Worm (Caenorhabditis elegans) whole organism, L4 larva: ENCODE data around the gene ptp-5.1.

Experiments
- D1046.2 ChIP-seq: fragments of 200-800 bp; sonication (Bioruptor generic); IDR thresholded peaks from 2 replicates; pipeline ENCODE4 v1.3.6; 2022; ENCODE audit warnings: missing genetic modification characterization, missing compliant biosample characterization
- F26F4.8 ChIP-seq: fragments of 200-800 bp; sonication (Bioruptor generic); conservative IDR thresholded peaks from 2 replicates; pipeline ENCODE4 v1.3.6; 2022; ENCODE audit warnings: missing genetic modification characterization, missing compliant biosample characterization
- F37D6.2 ChIP-seq: sonication (generic microtip); optimal IDR thresholded peaks from 2 replicates; lab custom pipeline; 2016; ENCODE audit warnings: mild to moderate bottlenecking, missing genetic modification characterization, missing compliant biosample characterization
- F49E8.2 ChIP-seq: sonication (generic microtip); optimal IDR thresholded peaks from 2 replicates; lab custom pipeline; 2016; ENCODE audit warnings: missing compliant biosample characterization, mild to moderate bottlenecking, missing genetic modification characterization, borderline replicate concordance
- Y105C5A.15 ChIP-seq: fragments of 200-800 bp; sonication (Bioruptor generic); IDR thresholded peaks from 2 replicates; pipeline ENCODE4 v1.3.6; 2022; ENCODE audit warnings: missing genetic modification characterization, missing compliant biosample characterization
- Y48G9A.11 ChIP-seq: fragments of 200-800 bp; sonication (Bioruptor generic); IDR thresholded peaks from 2 replicates; pipeline ENCODE4 v1.3.6; 2022; ENCODE audit warnings: missing genetic modification reagents, missing genetic modification characterization, missing compliant biosample characterization
- Y5F2A.4 ChIP-seq: fragments of 200-800 bp; sonication (Bioruptor generic); optimal IDR thresholded peaks from 2 replicates; lab custom pipeline; 2018; ENCODE audit warnings: mild to moderate bottlenecking, missing genetic modification characterization, missing compliant biosample characterization
- aha-1 ChIP-seq: fragments of 150-350 bp; peaks from one replicate; lab custom pipeline; 2014; ENCODE audit warnings: missing biosample characterization, missing genetic modification characterization
- aly-2 ChIP-seq: sonication (generic microtip); optimal IDR thresholded peaks from 2 replicates; lab custom pipeline; 2018; ENCODE audit warnings: missing biosample characterization, missing genetic modification characterization
- attf-4 ChIP-seq: sonication (generic microtip); optimal IDR thresholded peaks from 3 replicates; lab custom pipeline; 2017; ENCODE audit warnings: missing biosample characterization, missing genetic modification characterization
- ceh-62 ChIP-seq: sonication (generic microtip); optimal IDR thresholded peaks from 2 replicates; lab custom pipeline; 2017; ENCODE audit warnings: missing biosample characterization, missing genetic modification characterization
- ctbp-1 ChIP-seq: fragments of 200-800 bp; sonication (Bioruptor generic); IDR thresholded peaks from 2 replicates; pipeline ENCODE4 v1.3.6; 2022; ENCODE audit warnings: missing genetic modification reagents, missing genetic modification characterization, missing compliant biosample characterization
- daf-12 ChIP-seq: fragments of 150-350 bp; optimal IDR thresholded peaks from 2 replicates; lab custom pipeline; 2014; ENCODE audit warnings: missing biosample characterization, missing genetic modification reagents, missing genetic modification characterization
- daf-16 ChIP-seq, 3 experiments: sonication (generic microtip); optimal IDR thresholded peaks; 2 replicates each; lab custom pipeline; 2016 to 2017; ENCODE audit warnings: missing genetic modification characterization in 3 of 3, missing genetic modification reagents in 3 of 3, mild to moderate bottlenecking in 2 of 3, missing compliant biosample characterization in 2 of 3, missing biosample characterization in 1 of 3, moderate library complexity in 1 of 3
- daf-19 ChIP-seq: fragments of 200-800 bp; sonication (Bioruptor generic); conservative IDR thresholded peaks from 2 replicates; pipeline ENCODE4 v1.3.6; 2022; ENCODE audit warnings: missing genetic modification characterization, missing compliant biosample characterization
- dmd-8 ChIP-seq: fragments of 200-800 bp; sonication (Bioruptor generic); IDR thresholded peaks from 2 replicates; pipeline ENCODE4 v1.3.6; 2022; ENCODE audit warnings: missing genetic modification characterization, missing compliant biosample characterization
- dmd-9 ChIP-seq: fragments of 200-800 bp; sonication (Bioruptor generic); IDR thresholded peaks from 2 replicates; pipeline ENCODE4 v1.3.6; 2022; ENCODE audit warnings: missing genetic modification reagents, missing genetic modification characterization, missing compliant biosample characterization
- dpl-1 ChIP-seq: fragments of 150-350 bp; optimal IDR thresholded peaks from 2 replicates; lab custom pipeline; 2014; ENCODE audit warnings: missing biosample characterization, missing genetic modification reagents, missing genetic modification characterization
- dve-1 ChIP-seq: sonication (generic microtip); optimal IDR thresholded peaks from 2 replicates; lab custom pipeline; 2017; ENCODE audit warnings: antibody characterized with exemption, mild to moderate bottlenecking, missing genetic modification characterization, missing compliant biosample characterization; ENCODE audit not compliant: insufficient read depth
- egl-43 ChIP-seq: fragments of 200-800 bp; sonication (Bioruptor generic); IDR thresholded peaks from 2 replicates; pipeline ENCODE4 v1.3.6; 2022; ENCODE audit warnings: missing genetic modification reagents, missing genetic modification characterization, missing compliant biosample characterization
- fos-1 ChIP-seq: fragments of 150-350 bp; optimal IDR thresholded peaks from 2 replicates; lab custom pipeline; 2014; ENCODE audit warnings: missing biosample characterization, missing genetic modification characterization
- hif-1 ChIP-seq, 2 experiments: sonication (generic microtip); optimal IDR thresholded peaks; 2 replicates each; lab custom pipeline; 2016 to 2017; ENCODE audit warnings: missing compliant biosample characterization in 2 of 2, missing genetic modification characterization in 2 of 2, missing genetic modification reagents in 2 of 2, missing genotype in 2 of 2, mild to moderate bottlenecking in 1 of 2
- hlh-11 ChIP-seq: fragments of 200-800 bp; sonication (Bioruptor generic); optimal IDR thresholded peaks from 2 replicates; lab custom pipeline; 2018; ENCODE audit warnings: mild to moderate bottlenecking, missing genetic modification characterization, missing compliant biosample characterization
- lim-7 ChIP-seq: fragments of 200-800 bp; sonication (Bioruptor generic); IDR thresholded peaks from 2 replicates; pipeline ENCODE4 v1.3.6; 2022; ENCODE audit warnings: missing genetic modification characterization, missing compliant biosample characterization
- lin-29 ChIP-seq: fragments of 200-800 bp; sonication (Bioruptor generic); IDR thresholded peaks from 2 replicates; pipeline ENCODE4 v1.3.6; 2022; ENCODE audit warnings: missing genetic modification reagents, missing genetic modification characterization, missing compliant biosample characterization
- lin-38 ChIP-seq: fragments of 200-800 bp; sonication (Bioruptor generic); IDR thresholded peaks from 2 replicates; pipeline ENCODE4 v1.3.6; 2022; ENCODE audit warnings: missing genetic modification reagents, missing genetic modification characterization, missing compliant biosample characterization
- lsy-2 ChIP-seq, 2 experiments: fragments of 150-350 bp in 1 of 2; sonication (generic microtip) in 1 of 2; optimal IDR thresholded peaks; 2 replicates each; lab custom pipeline; 2014 to 2017; ENCODE audit warnings: missing biosample characterization in 2 of 2, missing genetic modification characterization in 2 of 2
- mdt-29 ChIP-seq: fragments of 200-800 bp; sonication (Bioruptor generic); IDR thresholded peaks from 2 replicates; pipeline ENCODE4 v1.3.6; 2022; ENCODE audit warnings: missing genetic modification reagents, missing genetic modification characterization, missing compliant biosample characterization
- mes-2 ChIP-seq: sonication (generic microtip); optimal IDR thresholded peaks from 2 replicates; lab custom pipeline; 2016; ENCODE audit warnings: missing genotype, mild to moderate bottlenecking, missing genetic modification characterization, missing compliant biosample characterization; ENCODE audit not compliant: poor library complexity, severe bottlenecking
- nhr-10 ChIP-seq: fragments of 150-350 bp; optimal IDR thresholded peaks from 2 replicates; lab custom pipeline; 2014; ENCODE audit warnings: missing biosample characterization, missing genetic modification characterization
- nhr-102 ChIP-seq: sonication (generic microtip); optimal IDR thresholded peaks from 2 replicates; lab custom pipeline; 2016; ENCODE audit warnings: mild to moderate bottlenecking, missing genetic modification characterization, moderate library complexity, missing compliant biosample characterization
- nhr-28 ChIP-seq: fragments of 150-350 bp; optimal IDR thresholded peaks from 2 replicates; lab custom pipeline; 2014; ENCODE audit warnings: missing biosample characterization, missing genetic modification characterization
- nhr-42 ChIP-seq: fragments of 200-800 bp; sonication (Bioruptor generic); IDR thresholded peaks from 2 replicates; pipeline ENCODE4 v1.3.6; 2022; ENCODE audit warnings: missing genetic modification characterization, missing compliant biosample characterization
- nhr-77 ChIP-seq: fragments of 150-350 bp; optimal IDR thresholded peaks from 2 replicates; lab custom pipeline; 2014; ENCODE audit warnings: missing biosample characterization, missing genetic modification characterization
- php-3 ChIP-seq: fragments of 200-800 bp; sonication (Bioruptor generic); IDR thresholded peaks from 2 replicates; pipeline ENCODE4 v1.3.6; 2022; ENCODE audit warnings: missing genetic modification reagents, missing genetic modification characterization, missing compliant biosample characterization
- rbr-2 ChIP-seq: sonication (generic microtip); optimal IDR thresholded peaks from 2 replicates; lab custom pipeline; 2016; ENCODE audit warnings: missing genotype, missing genetic modification characterization, missing compliant biosample characterization
- sdz-12 ChIP-seq: fragments of 200-800 bp; sonication (Bioruptor generic); optimal IDR thresholded peaks from 2 replicates; lab custom pipeline; 2018; ENCODE audit warnings: mild to moderate bottlenecking, missing genetic modification characterization, missing compliant biosample characterization
- set-16 ChIP-seq: fragments of 200-800 bp; sonication (Bioruptor generic); IDR thresholded peaks from 2 replicates; pipeline ENCODE4 v1.3.6; 2022; ENCODE audit warnings: missing genetic modification reagents, missing genetic modification characterization, missing compliant biosample characterization
- snpc-1.2 ChIP-seq: fragments of 200-800 bp; sonication (Bioruptor generic); IDR thresholded peaks from 2 replicates; pipeline ENCODE4 v1.3.6; 2022; ENCODE audit warnings: missing genetic modification reagents, missing genetic modification characterization, missing compliant biosample characterization
- spr-3 ChIP-seq: fragments of 200-800 bp; sonication (Bioruptor generic); optimal IDR thresholded peaks from 2 replicates; lab custom pipeline; 2018; ENCODE audit warnings: mild to moderate bottlenecking, missing genetic modification characterization, missing compliant biosample characterization
- tag-97 ChIP-seq: fragments of 200-800 bp; sonication (Bioruptor generic); IDR thresholded peaks from 2 replicates; pipeline ENCODE4 v1.3.6; 2022; ENCODE audit warnings: missing genetic modification characterization, missing compliant biosample characterization
- zip-11 ChIP-seq: fragments of 200-800 bp; sonication (Bioruptor generic); IDR thresholded peaks from 2 replicates; pipeline ENCODE4 v1.3.6; 2022; ENCODE audit warnings: missing genetic modification characterization, missing compliant biosample characterization
- zip-2 ChIP-seq: fragments of 150-350 bp; optimal IDR thresholded peaks from 2 replicates; lab custom pipeline; 2014; ENCODE audit warnings: missing biosample characterization, missing genetic modification characterization
- ztf-11 ChIP-seq: fragments of 150-350 bp; optimal IDR thresholded peaks from 2 replicates; lab custom pipeline; 2014; ENCODE audit warnings: missing biosample characterization, missing genetic modification characterization

Gene ptp-5.1

ce11 chrIV:5183755-5184166, 17.6 kb downstream of the ptp-5.1 start, which contains the start of gene W03F8.4 (continued):
- TF ChIP-seq Y5F2A.4 (GFP tag; lab: Kevin White, UChicago) = no peak
- TF ChIP-seq dve-1 (tag; lab: Kevin White, UChicago) = no peak
- no peak for TF ChIP-seq tag-97 (GFP tag; lab: Robert Waterston, UW)
- TF ChIP-seq hlh-11 (tag; lab: Kevin White, UChicago) = peak; percentile 92
- TF ChIP-seq egl-43 (GFP tag; lab: Robert Waterston, UW) = peak; percentile 71
- TF ChIP-seq F26F4.8 (GFP tag; lab: Robert Waterston, UW) = no peak
- TF ChIP-seq ceh-62 (tag; lab: Kevin White, UChicago) = no peak

- no peak for TF ChIP-seq attf-4 (tag; lab: Kevin White, UChicago)
- TF ChIP-seq nhr-77 (tag; lab: Kevin White, UChicago) = no peak
- TF ChIP-seq aha-1 (tag; lab: Kevin White, UChicago) = no peak
- no peak for TF ChIP-seq nhr-28 (tag; lab: Kevin White, UChicago)
- TF ChIP-seq Y105C5A.15 (GFP tag; lab: Robert Waterston, UW) = no peak
- TF ChIP-seq tag-97 (GFP tag; lab: Robert Waterston, UW) = no peak
- no peak for TF ChIP-seq ctbp-1 (GFP tag; lab: Robert Waterston, UW)
- no peak for TF ChIP-seq nhr-10 (tag; lab: Kevin White, UChicago)
- no peak for TF ChIP-seq set-16
- no peak for TF ChIP-seq lim-7 (GFP tag; lab: Robert Waterston, UW)
- no peak for TF ChIP-seq spr-3 (GFP tag; lab: Kevin White, UChicago)
- TF ChIP-seq dpl-1 (GFP tag; lab: Kevin White, UChicago) = no peak
- TF ChIP-seq fos-1 (tag; lab: Kevin White, UChicago) = no peak
- TF ChIP-seq dmd-8 = no peak
- no peak for TF ChIP-seq lsy-2 (tag; optimal IDR thresholded peaks at IDR 0.05; lab: Kevin White, UChicago)
- no peak for TF ChIP-seq dmd-9 (GFP tag; lab: Robert Waterston, UW)
- TF ChIP-seq lin-29 (GFP tag; lab: Robert Waterston, UW) = no peak
- TF ChIP-seq D1046.2 (GFP tag; lab: Robert Waterston, UW) = no peak
- TF ChIP-seq zip-11 (GFP tag; lab: Robert Waterston, UW) = no peak
These were observed 20.5 kb downstream of the ptp-5.1 start, which contains the start of the genes W03F8.6 and mtrf-1L for ce11 chrIV:5186480-5187205. Gene W03F8.6 (minus strand): TSS chrIV:5186580. Gene mtrf-1L (plus strand): TSS chrIV:5187155.

ce11 chrIV:5188051-5188450, 21.9 kb downstream of the ptp-5.1 start:
- TF ChIP-seq rbr-2 (tag; lab: Kevin White, UChicago) (no peak), F49E8.2 (tag; lab: Kevin White, UChicago) (peak; percentile 13), dpl-1 (GFP tag; lab: Kevin White, UChicago) (peak; percentile 84), lin-38 (GFP tag; lab: Robert Waterston, UW) (peak; percentile 49), mes-2 (no peak), daf-19 (GFP tag; lab: Robert Waterston, UW) (no peak), daf-16 (GFP tag; optimal IDR thresholded peaks at IDR 0.05; lab: Kevin White, UChicago) (no peak), daf-16 (tag; optimal IDR thresholded peaks at IDR 0.05; lab: Kevin White, UChicago) (no peak), snpc-1.2 (GFP tag; lab: Robert Waterston, UW) (peak; percentile 36; the same call in 1 of the 2 replicates), fos-1 (tag; lab: Kevin White, UChicago) (no peak)

- no peak for TF ChIP-seq sdz-12
- TF ChIP-seq mdt-29 = no peak
- no peak for TF ChIP-seq F49E8.2 (tag; lab: Kevin White, UChicago)
- no peak for TF ChIP-seq aly-2
- TF ChIP-seq daf-12 = no peak
- TF ChIP-seq egl-43 (GFP tag; lab: Robert Waterston, UW) = no peak
- no peak for TF ChIP-seq Y48G9A.11
- no peak for TF ChIP-seq zip-2 (tag; lab: Kevin White, UChicago)
- no peak for TF ChIP-seq nhr-42
- no peak for TF ChIP-seq nhr-102 (tag; lab: Kevin White, UChicago)
- TF ChIP-seq lsy-2 (tag; optimal IDR thresholded peaks at IDR 0.05; lab: Kevin White, UChicago) = no peak
- TF ChIP-seq php-3 (GFP tag; lab: Robert Waterston, UW) = no peak
- TF ChIP-seq F37D6.2 (tag; lab: Kevin White, UChicago) = no peak
- no peak for TF ChIP-seq ztf-11 (tag; lab: Kevin White, UChicago)
- no peak for TF ChIP-seq hif-1 (tag; optimal IDR thresholded peaks at IDR 0.05; lab: Kevin White, UChicago)
These were observed 29.4 kb downstream of the ptp-5.1 start, which contains the start of gene gpa-18 for ce11 chrIV:5195531-5195930. Gene gpa-18 (minus strand): TSS chrIV:5195631.
